Worm (Caenorhabditis elegans): ENCODE data around the gene C32B5.13.
"Not testable (repeated sequence)": the region's sequence is repeated elsewhere in the genome, so short reads cannot be mapped to it uniquely, and the experiment has no call there.

ce11 chrII:968106-968505, 6.2 kb upstream of the C32B5.13 start, which contains the start of gene C32B5.6:
- not testable (repeated sequence) for TF ChIP-seq him-1, dao-5 (tag; optimal IDR thresholded peaks at IDR 0.05)

Measured in whole organism, L4/young adult.